Worm (Caenorhabditis elegans) whole organism, L4 larva: ENCODE measurements around the gene K02E11.10.

Source experiments
- F37D6.2 ChIP-seq: sonication (generic microtip); optimal IDR thresholded peaks from 2 replicates; lab custom pipeline; 2016; ENCODE audit warnings: mild to moderate bottlenecking, missing genetic modification characterization, missing compliant biosample characterization
- F44E2.7 ChIP-seq: fragments of 200-800 bp; sonication (Bioruptor generic); IDR thresholded peaks from 2 replicates; pipeline ENCODE4 v2.1.2; 2022; ENCODE audit warnings: missing genetic modification characterization, missing compliant biosample characterization
- R02D3.7 ChIP-seq: fragments of 150-350 bp; sonication (generic microtip); optimal IDR thresholded peaks from 3 replicates; lab custom pipeline; 2014; ENCODE audit warnings: missing biosample characterization, missing genetic modification characterization
- T20F7.1 ChIP-seq: fragments of 200-800 bp; sonication (Bioruptor generic); optimal IDR thresholded peaks from 2 replicates; lab custom pipeline; 2018; ENCODE audit warnings: mild to moderate bottlenecking, missing genetic modification characterization, missing compliant biosample characterization
- Y5F2A.4 ChIP-seq: fragments of 200-800 bp; sonication (Bioruptor generic); optimal IDR thresholded peaks from 2 replicates; lab custom pipeline; 2018; ENCODE audit warnings: mild to moderate bottlenecking, missing genetic modification characterization, missing compliant biosample characterization
- aha-1 ChIP-seq: fragments of 150-350 bp; peaks from one replicate; lab custom pipeline; 2014; ENCODE audit warnings: missing biosample characterization, missing genetic modification characterization
- attf-4 ChIP-seq: sonication (generic microtip); optimal IDR thresholded peaks from 3 replicates; lab custom pipeline; 2017; ENCODE audit warnings: missing biosample characterization, missing genetic modification characterization
- ceh-28 ChIP-seq: fragments of 150-350 bp; optimal IDR thresholded peaks from 2 replicates; lab custom pipeline; 2014; ENCODE audit warnings: missing biosample characterization, missing genetic modification reagents, missing genetic modification characterization
- ceh-44 ChIP-seq: fragments of 200-800 bp; sonication (Bioruptor generic); IDR thresholded peaks from 2 replicates; pipeline ENCODE4 v1.3.6; 2022; ENCODE audit warnings: missing genetic modification reagents, missing genetic modification characterization, missing compliant biosample characterization
- ceh-62 ChIP-seq: sonication (generic microtip); optimal IDR thresholded peaks from 2 replicates; lab custom pipeline; 2017; ENCODE audit warnings: missing biosample characterization, missing genetic modification characterization
- ceh-82 ChIP-seq: sonication (generic microtip); optimal IDR thresholded peaks from 2 replicates; lab custom pipeline; 2017; ENCODE audit warnings: missing biosample characterization, missing genetic modification characterization
- ctbp-1 ChIP-seq: fragments of 200-800 bp; sonication (Bioruptor generic); IDR thresholded peaks from 2 replicates; pipeline ENCODE4 v1.3.6; 2022; ENCODE audit warnings: missing genetic modification reagents, missing genetic modification characterization, missing compliant biosample characterization
- daf-12 ChIP-seq: fragments of 150-350 bp; optimal IDR thresholded peaks from 2 replicates; lab custom pipeline; 2014; ENCODE audit warnings: missing biosample characterization, missing genetic modification reagents, missing genetic modification characterization
- dmd-6 ChIP-seq: fragments of 200-800 bp; sonication (Bioruptor generic); IDR thresholded peaks from 2 replicates; pipeline ENCODE4 v1.3.6; 2022; ENCODE audit warnings: missing genetic modification reagents, missing genetic modification characterization, missing compliant biosample characterization
- dmd-8 ChIP-seq: fragments of 200-800 bp; sonication (Bioruptor generic); IDR thresholded peaks from 2 replicates; pipeline ENCODE4 v1.3.6; 2022; ENCODE audit warnings: missing genetic modification characterization, missing compliant biosample characterization
- dmd-9 ChIP-seq: fragments of 200-800 bp; sonication (Bioruptor generic); IDR thresholded peaks from 2 replicates; pipeline ENCODE4 v1.3.6; 2022; ENCODE audit warnings: missing genetic modification reagents, missing genetic modification characterization, missing compliant biosample characterization
- fkh-10 ChIP-seq: fragments of 150-350 bp; optimal IDR thresholded peaks from 2 replicates; lab custom pipeline; 2014; ENCODE audit warnings: missing biosample characterization, missing genetic modification reagents, missing genetic modification characterization
- gei-8 ChIP-seq: fragments of 200-800 bp; sonication (Bioruptor generic); optimal IDR thresholded peaks from 2 replicates; lab custom pipeline; 2018; ENCODE audit warnings: mild to moderate bottlenecking, missing genetic modification characterization, missing compliant biosample characterization
- hif-1 ChIP-seq, 2 experiments: sonication (generic microtip); optimal IDR thresholded peaks; 2 replicates each; lab custom pipeline; 2016 to 2017; ENCODE audit warnings: missing compliant biosample characterization in 2 of 2, missing genetic modification characterization in 2 of 2, missing genetic modification reagents in 2 of 2, missing genotype in 2 of 2, mild to moderate bottlenecking in 1 of 2
- lim-7 ChIP-seq: fragments of 200-800 bp; sonication (Bioruptor generic); IDR thresholded peaks from 2 replicates; pipeline ENCODE4 v1.3.6; 2022; ENCODE audit warnings: missing genetic modification characterization, missing compliant biosample characterization
- lin-1 ChIP-seq: fragments of 200-800 bp; sonication (Bioruptor generic); IDR thresholded peaks from 2 replicates; pipeline ENCODE4 v1.3.6; 2022; ENCODE audit warnings: missing genetic modification reagents, missing genetic modification characterization, missing compliant biosample characterization
- lin-38 ChIP-seq: fragments of 200-800 bp; sonication (Bioruptor generic); IDR thresholded peaks from 2 replicates; pipeline ENCODE4 v1.3.6; 2022; ENCODE audit warnings: missing genetic modification reagents, missing genetic modification characterization, missing compliant biosample characterization
- lsy-2 ChIP-seq, 2 experiments: fragments of 150-350 bp in 1 of 2; sonication (generic microtip) in 1 of 2; optimal IDR thresholded peaks; 2 replicates each; lab custom pipeline; 2014 to 2017; ENCODE audit warnings: missing biosample characterization in 2 of 2, missing genetic modification characterization in 2 of 2
- madf-5 ChIP-seq, 2 experiments: fragments of 200-800 bp; sonication (Bioruptor generic); IDR thresholded peaks; 2 replicates each; pipeline ENCODE4 v1.3.6; 2022; ENCODE audit warnings: missing compliant biosample characterization in 2 of 2, missing genetic modification characterization in 2 of 2
- madf-9 ChIP-seq: fragments of 200-800 bp; sonication (Bioruptor generic); conservative IDR thresholded peaks from 2 replicates; pipeline ENCODE4 v1.3.6; 2022; ENCODE audit warnings: missing genetic modification reagents, missing genetic modification characterization, missing compliant biosample characterization
- nhr-11 ChIP-seq: fragments of 150-350 bp; optimal IDR thresholded peaks from 2 replicates; lab custom pipeline; 2014; ENCODE audit warnings: missing biosample characterization, missing genetic modification characterization
- nhr-111 ChIP-seq: fragments of 200-800 bp; sonication (Bioruptor generic); optimal IDR thresholded peaks from 2 replicates; lab custom pipeline; 2018; ENCODE audit warnings: mild to moderate bottlenecking, missing genetic modification characterization, missing compliant biosample characterization
- nhr-42 ChIP-seq: fragments of 200-800 bp; sonication (Bioruptor generic); IDR thresholded peaks from 2 replicates; pipeline ENCODE4 v1.3.6; 2022; ENCODE audit warnings: missing genetic modification characterization, missing compliant biosample characterization
- nhr-6 ChIP-seq: fragments of 150-350 bp; optimal IDR thresholded peaks from 2 replicates; lab custom pipeline; 2014; ENCODE audit warnings: missing biosample characterization, missing genetic modification characterization
- nhr-77 ChIP-seq: fragments of 150-350 bp; optimal IDR thresholded peaks from 2 replicates; lab custom pipeline; 2014; ENCODE audit warnings: missing biosample characterization, missing genetic modification characterization
- pha-4 ChIP-seq, 2 experiments: fragments of 150-350 bp in 1 of 2; fragments of 200-800 bp in 1 of 2; sonication (Bioruptor generic) in 1 of 2; IDR thresholded peaks in 1 of 2; optimal IDR thresholded peaks in 1 of 2; 2 replicates each; pipeline versions ENCODE4 v1.3.6 to Lab custom; 2014 to 2022; ENCODE audit warnings: missing genetic modification characterization in 2 of 2, missing genetic modification reagents in 2 of 2, missing biosample characterization in 1 of 2, missing compliant biosample characterization in 1 of 2
- sdz-12 ChIP-seq: fragments of 200-800 bp; sonication (Bioruptor generic); optimal IDR thresholded peaks from 2 replicates; lab custom pipeline; 2018; ENCODE audit warnings: mild to moderate bottlenecking, missing genetic modification characterization, missing compliant biosample characterization
- tag-97 ChIP-seq: fragments of 200-800 bp; sonication (Bioruptor generic); IDR thresholded peaks from 2 replicates; pipeline ENCODE4 v1.3.6; 2022; ENCODE audit warnings: missing genetic modification characterization, missing compliant biosample characterization
- vab-7 ChIP-seq: fragments of 200-800 bp; sonication (Bioruptor generic); IDR thresholded peaks from 2 replicates; pipeline ENCODE4 v1.3.6; 2022; ENCODE audit warnings: missing genetic modification reagents, missing genetic modification characterization, missing compliant biosample characterization
- zip-11 ChIP-seq: fragments of 200-800 bp; sonication (Bioruptor generic); IDR thresholded peaks from 2 replicates; pipeline ENCODE4 v1.3.6; 2022; ENCODE audit warnings: missing genetic modification characterization, missing compliant biosample characterization
- ztf-11 ChIP-seq: fragments of 150-350 bp; optimal IDR thresholded peaks from 2 replicates; lab custom pipeline; 2014; ENCODE audit warnings: missing biosample characterization, missing genetic modification characterization

K02E11.10 gene

DNA sequence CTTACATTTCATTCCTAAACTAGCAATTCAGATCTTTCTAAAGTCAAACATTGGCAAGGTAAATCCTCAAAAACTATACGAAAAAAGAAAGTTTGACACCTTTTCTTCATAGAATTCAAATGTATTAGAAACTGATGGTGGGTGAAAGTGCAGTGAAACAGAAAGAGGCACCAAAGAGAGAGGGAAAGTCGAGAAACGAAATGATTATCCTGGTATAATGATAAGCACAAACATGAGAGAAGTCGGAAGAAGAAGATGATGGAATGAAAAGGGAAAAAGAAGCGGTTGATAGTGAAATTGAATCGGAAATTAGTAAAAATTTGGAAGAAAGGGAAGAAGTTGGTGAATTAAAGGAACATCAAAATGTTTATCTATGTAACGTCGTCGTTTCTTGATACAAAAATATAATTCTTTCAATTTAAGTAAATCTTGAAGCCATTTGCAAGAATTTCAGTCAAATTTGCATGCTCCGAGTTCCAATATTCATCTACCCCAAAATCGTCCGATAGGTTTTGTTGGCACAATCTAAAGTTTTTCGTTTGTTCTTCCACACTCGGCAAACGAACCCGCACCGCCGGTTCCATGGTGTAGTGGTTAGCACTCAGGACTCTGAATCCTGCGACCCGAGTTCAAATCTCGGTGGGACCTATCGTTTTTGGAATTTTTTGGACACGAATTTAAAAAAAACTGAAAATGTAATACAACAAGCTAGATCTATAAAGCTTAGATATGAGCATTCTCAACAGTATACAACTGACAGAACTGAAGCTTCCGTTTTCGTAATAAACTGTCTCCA lies 10.0 kb downstream of the K02E11.10 start:
- TF ChIP-seq vab-7 (GFP tag; lab: Robert Waterston, UW) (0 out of 2 replicates have a peak, but pooled peaks have one; percentile 59), attf-4 (tag; lab: Kevin White, UChicago) (no peak), R02D3.7 (no peak), ceh-28 (tag; lab: Kevin White, UChicago) (no peak), ceh-44 (GFP tag; lab: Robert Waterston, UW) (0 out of 2 replicates have a peak, but pooled peaks have one; percentile 74), dmd-6 (GFP tag; lab: Robert Waterston, UW) (0 out of 2 replicates have a peak, but pooled peaks have one; percentile 22), pha-4 (GFP tag; IDR thresholded peaks at IDR 0.05; lab: Robert Waterston, UW) (peak; percentile 54; the same call in 1 of the 2 replicates), pha-4 (tag; optimal IDR thresholded peaks at IDR 0.05; lab: Kevin White, UChicago) (no peak), madf-5 (GFP tag; IDR thresholded peaks at IDR 0.05; lab: Robert Waterston, UW) (no peak), lim-7 (GFP tag; lab: Robert Waterston, UW) (peak; percentile 68; the same call in 1 of the 2 replicates), lin-38 (0 out of 2 replicates have a peak, but pooled peaks have one; percentile 18), aha-1 (peak; percentile 46), lsy-2 (tag; optimal IDR thresholded peaks at IDR 0.05; lab: Kevin White, UChicago) (no peak), ctbp-1 (0 out of 2 replicates have a peak, but pooled peaks have one; percentile 31), zip-11 (GFP tag; lab: Robert Waterston, UW) (no peak)

DNA sequence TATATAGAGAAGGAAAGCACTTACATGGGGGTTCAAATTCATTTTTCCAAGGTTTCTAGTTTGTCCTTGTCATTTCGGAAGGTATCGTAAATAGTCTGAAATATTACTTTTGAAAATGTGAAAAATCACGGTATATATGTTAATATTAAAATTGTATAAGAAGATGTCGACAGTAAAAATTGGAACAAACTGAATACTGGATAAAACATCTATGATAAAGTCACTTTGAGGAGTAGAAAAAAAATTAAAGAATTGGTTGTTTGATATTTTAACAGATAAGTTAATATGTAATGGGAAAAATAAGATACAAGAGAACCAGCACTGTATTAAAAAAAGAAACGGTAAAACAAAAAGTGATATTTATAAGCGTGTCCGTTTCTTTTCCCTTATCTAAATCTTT lies 14.6 kb downstream of the K02E11.10 start, which contains the start of gene nep-21:
nep-21 (minus strand) TSS at position 101 of the 400 bp plus-strand sequence.
- TF ChIP-seq madf-9 (GFP tag; lab: Robert Waterston, UW) (no peak), ctbp-1 (no peak), hif-1 (tag; optimal IDR thresholded peaks at IDR 0.05; lab: Kevin White, UChicago) (no peak), sdz-12 (GFP tag; lab: Kevin White, UChicago) (no peak), ceh-82 (tag; lab: Kevin White, UChicago) (no peak), ztf-11 (tag; lab: Kevin White, UChicago) (no peak), nhr-11 (tag; lab: Kevin White, UChicago) (no peak), dmd-9 (GFP tag; lab: Robert Waterston, UW) (no peak), daf-12 (tag; lab: Kevin White, UChicago) (no peak), F37D6.2 (tag; lab: Kevin White, UChicago) (no peak), F44E2.7 (GFP tag; lab: Robert Waterston, UW) (no peak), dmd-8 (no peak), nhr-77 (tag; lab: Kevin White, UChicago) (no peak), nhr-111 (GFP tag; lab: Kevin White, UChicago) (no peak), tag-97 (GFP tag; lab: Robert Waterston, UW) (no peak), lin-1 (GFP tag; lab: Robert Waterston, UW) (no peak), gei-8 (GFP tag; lab: Kevin White, UChicago) (no peak), nhr-6 (no peak), ceh-62 (tag; lab: Kevin White, UChicago) (no peak)
- TF ChIP-seq, all 104 proteins: peak for 0

DNA sequence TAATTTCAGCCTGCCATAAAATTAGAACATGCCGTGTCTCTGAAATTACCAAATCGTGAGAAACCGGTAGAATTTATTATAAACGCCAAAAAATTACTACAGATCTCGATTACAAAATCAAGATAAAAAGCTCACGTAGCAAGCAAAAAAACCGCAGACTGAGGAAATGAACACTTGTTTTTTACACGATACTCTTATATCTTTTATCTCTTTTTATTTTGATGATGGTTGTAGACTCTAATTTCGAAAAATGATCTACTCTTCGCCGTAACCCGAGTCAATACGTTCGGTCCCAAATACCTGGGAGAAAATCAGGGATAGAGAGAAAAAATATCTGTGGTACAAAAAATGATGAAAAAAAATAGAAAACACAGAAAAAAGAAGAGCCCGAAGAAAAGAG lies 17.8 kb downstream of the K02E11.10 start:
- no peak for TF ChIP-seq T20F7.1 (GFP tag; lab: Kevin White, UChicago)
- no peak for TF ChIP-seq nhr-42 (GFP tag; lab: Robert Waterston, UW)
- no peak for TF ChIP-seq fkh-10 (GFP tag; lab: Kevin White, UChicago)
- no peak for TF ChIP-seq Y5F2A.4 (GFP tag; lab: Kevin White, UChicago)
